Fruit fly (Drosophila melanogaster) whole organism, adult: ENCODE measurements around the gene CG10164.

Source experiments
- CG14711 ChIP-seq: fragments of 200-800 bp; sonication (Bioruptor generic); optimal IDR thresholded peaks from 2 replicates; lab custom pipeline; 2018; ENCODE audit warnings: missing biosample characterization, mild to moderate bottlenecking, missing genetic modification characterization, moderate library complexity
- CG1620 ChIP-seq: fragments of 200-800 bp; sonication (Bioruptor generic); optimal IDR thresholded peaks from 2 replicates; lab custom pipeline; 2016; ENCODE audit warnings: missing biosample characterization, missing genetic modification characterization
- CG33017 ChIP-seq: fragments of 200-800 bp; sonication (Bioruptor generic); optimal IDR thresholded peaks from 2 replicates; lab custom pipeline; 2018; ENCODE audit warnings: missing biosample characterization, mild to moderate bottlenecking, missing genetic modification characterization, moderate library complexity
- CG5204 ChIP-seq: fragments of 200-800 bp; sonication (Bioruptor generic); optimal IDR thresholded peaks from 2 replicates; lab custom pipeline; 2016; ENCODE audit warnings: missing biosample characterization, missing genetic modification characterization
- CG7045 ChIP-seq: fragments of 200-800 bp; sonication (Bioruptor generic); optimal IDR thresholded peaks from 2 replicates; lab custom pipeline; 2017; ENCODE audit warnings: missing biosample characterization, mild to moderate bottlenecking, missing genetic modification characterization
- Clk ChIP-seq: fragments of 200-800 bp; sonication (Bioruptor generic); optimal IDR thresholded peaks from 2 replicates; lab custom pipeline; 2017; ENCODE audit warnings: missing biosample characterization, missing genetic modification characterization
- Mnt ChIP-seq: fragments of 200-800 bp; sonication (Bioruptor generic); optimal IDR thresholded peaks from 2 replicates; lab custom pipeline; 2016; ENCODE audit warnings: missing biosample characterization, mild to moderate bottlenecking, missing genetic modification characterization
- bab1 ChIP-seq: fragments of 200-800 bp; sonication (Bioruptor generic); optimal IDR thresholded peaks from 3 replicates; lab custom pipeline; 2019; ENCODE audit warnings: missing biosample characterization, mild to moderate bottlenecking, missing genetic modification characterization, moderate library complexity
- cic ChIP-seq: fragments of 200-800 bp; sonication (Bioruptor generic); optimal IDR thresholded peaks from 2 replicates; lab custom pipeline; 2017; ENCODE audit warnings: missing biosample characterization, mild to moderate bottlenecking, missing genetic modification characterization, moderate library complexity
- cnc ChIP-seq, 2 experiments: fragments of >200 bp; optimal IDR thresholded peaks; 2 replicates each; lab custom pipeline; 2017
- kay ChIP-seq: fragments of 200-800 bp; sonication (Bioruptor generic); peaks from one replicate; lab custom pipeline; 2016; ENCODE audit warnings: missing biosample characterization, missing genetic modification characterization, borderline replicate concordance
- pad ChIP-seq: fragments of 200-800 bp; sonication (Bioruptor generic); optimal IDR thresholded peaks from 3 replicates; lab custom pipeline; 2017; ENCODE audit warnings: missing biosample characterization, missing genetic modification characterization, mild to moderate bottlenecking, moderate library complexity, missing genetic modification reagents
- toe ChIP-seq: fragments of 200-800 bp; sonication (Bioruptor generic); optimal IDR thresholded peaks from 2 replicates; lab custom pipeline; 2016; ENCODE audit warnings: missing biosample characterization, missing genetic modification characterization

DNA sequence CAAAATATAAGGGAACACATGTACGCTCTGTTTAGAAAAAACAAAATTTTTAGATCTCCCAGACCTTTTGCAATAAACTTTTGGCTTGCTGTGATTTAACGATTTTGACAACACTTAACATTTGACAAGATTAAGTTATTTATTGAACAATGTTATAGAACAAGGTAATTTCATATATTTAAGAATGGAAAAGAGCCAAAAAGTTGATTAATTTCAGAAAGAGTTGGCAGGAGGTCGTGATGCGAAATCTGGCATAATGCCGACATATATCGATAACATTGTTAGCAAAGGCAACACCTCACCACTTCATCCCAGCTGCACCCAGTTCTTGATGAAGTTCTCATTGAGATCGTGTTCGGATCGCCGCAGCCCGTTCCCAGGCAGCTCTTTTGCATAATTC lies 49.4 kb downstream of the CG10164 start, which contains the start of gene CG34289:
- no peak for TF ChIP-seq CG5204 (GFP tag; lab: Kevin White, UChicago)
- TF ChIP-seq CG14711 (tag; lab: Kevin White, UChicago) = no peak
- TF ChIP-seq CG33017 = no peak
- TF ChIP-seq bab1 (GFP tag; lab: Kevin White, UChicago) = no peak
- no peak for TF ChIP-seq kay (GFP tag; lab: Kevin White, UChicago)
- no peak for TF ChIP-seq Mnt (GFP tag; lab: Kevin White, UChicago)
- TF ChIP-seq CG7045 (GFP tag; lab: Kevin White, UChicago) = no peak
- TF ChIP-seq pad = no peak
- TF ChIP-seq Clk (GFP tag; lab: Kevin White, UChicago) = no peak
- no peak for TF ChIP-seq cic (GFP tag; lab: Kevin White, UChicago)
- TF ChIP-seq cnc (optimal IDR thresholded peaks at IDR 0.05; lab: Kevin White, UChicago) = no peak
- TF ChIP-seq toe (GFP tag; lab: Kevin White, UChicago) = no peak
- no peak for TF ChIP-seq CG1620 (GFP tag; lab: Kevin White, UChicago)
